Worm (Caenorhabditis elegans): ENCODE measurements around the gene K10B4.3.

The K10B4.3 gene

DNA sequence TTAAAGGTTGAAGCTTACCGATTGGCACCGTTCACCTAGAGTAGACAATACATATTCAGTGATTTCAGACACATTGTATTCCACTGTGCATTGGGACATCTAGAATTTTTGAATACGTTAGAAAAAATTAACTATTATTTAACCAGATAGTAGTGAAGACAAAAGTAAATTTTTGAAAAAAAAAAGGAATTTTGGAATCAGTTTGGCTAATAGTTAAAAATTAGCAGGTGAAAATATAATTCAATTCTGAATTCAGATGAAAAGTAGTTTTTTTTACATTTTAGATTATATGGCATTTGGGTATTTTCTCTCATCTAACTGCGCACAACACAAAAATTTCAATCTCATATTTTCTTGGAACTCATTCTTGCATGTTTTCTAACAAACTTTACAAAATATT lies 3.9 kb upstream of the K10B4.3 start, which contains the start of gene nmur-2:
TSS of gene nmur-2 (minus strand) at position 101 of the 400 bp plus-strand sequence.
- TF ChIP-seq cebp-2 (GFP tag; IDR thresholded peaks at IDR 0.05) (no peak), lsl-1 (GFP tag; optimal IDR thresholded peaks at IDR 0.05) (no peak), ekl-4 (GFP tag; IDR thresholded peaks at IDR 0.05) (no peak), D2030.7 (GFP tag; IDR thresholded peaks at IDR 0.05) (no peak), nfya-1 (tag; optimal IDR thresholded peaks at IDR 0.05; ENCODE audit: borderline replicate concordance, insufficient read depth) (no peak), sptf-2 (GFP tag; optimal IDR thresholded peaks at IDR 0.05) (no peak), let-526 (GFP tag; IDR thresholded peaks at IDR 0.05) (no peak), him-1 (tag; optimal IDR thresholded peaks at IDR 0.05) (no peak), snpc-3.4 (tag; optimal IDR thresholded peaks at IDR 0.05) (no peak), somi-1 (GFP tag; optimal IDR thresholded peaks at IDR 0.05) (no peak), nhr-120 (GFP tag; IDR thresholded peaks at IDR 0.05) (no peak), ets-4 (GFP tag; optimal IDR thresholded peaks at IDR 0.05) (no peak), aptf-2 (GFP tag; conservative IDR thresholded peaks at IDR 0.05) (no peak), zfh-2 (GFP tag; conservative IDR thresholded peaks at IDR 0.05) (no peak), repo-1 (tag; optimal IDR thresholded peaks at IDR 0.05) (no peak), B0336.3 (GFP tag; IDR thresholded peaks at IDR 0.05) (no peak), ztf-3 (GFP tag; optimal IDR thresholded peaks at IDR 0.05) (no peak), unc-62 (GFP tag; optimal IDR thresholded peaks at IDR 0.05) (no peak), xnd-1 (tag; optimal IDR thresholded peaks at IDR 0.05) (no peak)

DNA sequence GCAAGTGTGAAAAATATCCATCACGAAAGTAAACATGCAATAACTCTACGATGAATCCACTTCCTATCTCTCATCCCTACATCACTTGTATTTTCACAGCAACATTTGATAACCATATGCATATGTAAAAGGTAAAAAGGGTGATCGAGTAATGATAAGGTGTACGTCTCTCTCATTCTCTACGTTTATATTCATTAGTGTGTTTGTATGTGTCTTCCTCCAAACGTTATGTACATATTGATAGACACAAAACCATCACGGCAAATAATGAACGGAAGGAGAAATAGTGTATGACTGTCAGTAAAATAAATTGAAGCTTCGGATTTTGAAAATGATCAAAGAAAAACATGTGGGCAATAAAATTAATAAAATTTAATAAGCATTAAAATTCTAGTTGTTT lies 1.5 kb upstream of the K10B4.3 start:
- no peak for TF ChIP-seq nhr-179 (tag; optimal IDR thresholded peaks at IDR 0.05)
- peak; percentile 65 for TF ChIP-seq nhr-80 (tag; optimal IDR thresholded peaks at IDR 0.05)

DNA sequence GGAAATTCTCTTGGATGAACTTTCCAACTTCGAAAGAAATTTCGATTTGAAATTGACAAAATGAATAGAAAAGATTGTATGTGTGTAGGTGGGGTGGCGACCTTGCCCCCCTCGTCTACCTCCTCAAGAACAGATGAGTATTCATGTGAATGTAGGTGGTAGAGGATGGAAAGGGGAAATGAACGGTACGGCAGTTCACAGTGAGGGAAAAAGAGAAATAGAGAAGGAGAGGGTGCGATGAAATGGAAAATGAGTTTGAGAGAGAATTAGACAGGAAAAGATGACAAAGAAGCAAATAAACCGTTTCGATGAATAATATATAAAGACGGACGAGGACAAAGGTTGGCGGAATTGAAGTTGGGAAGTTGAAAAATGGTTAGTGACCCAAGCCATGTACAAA lies 987 bp upstream of the K10B4.3 start:
- TF ChIP-seq gei-17 (GFP tag; optimal IDR thresholded peaks at IDR 0.05) (no peak), hmg-1.2 (GFP tag; IDR thresholded peaks at IDR 0.05) (peak; percentile 33; the same call in 1 of the 2 replicates), ztf-22 (GFP tag; optimal IDR thresholded peaks at IDR 0.05) (no peak), hsf-1 (GFP tag; IDR thresholded peaks at IDR 0.05) (no peak)

DNA sequence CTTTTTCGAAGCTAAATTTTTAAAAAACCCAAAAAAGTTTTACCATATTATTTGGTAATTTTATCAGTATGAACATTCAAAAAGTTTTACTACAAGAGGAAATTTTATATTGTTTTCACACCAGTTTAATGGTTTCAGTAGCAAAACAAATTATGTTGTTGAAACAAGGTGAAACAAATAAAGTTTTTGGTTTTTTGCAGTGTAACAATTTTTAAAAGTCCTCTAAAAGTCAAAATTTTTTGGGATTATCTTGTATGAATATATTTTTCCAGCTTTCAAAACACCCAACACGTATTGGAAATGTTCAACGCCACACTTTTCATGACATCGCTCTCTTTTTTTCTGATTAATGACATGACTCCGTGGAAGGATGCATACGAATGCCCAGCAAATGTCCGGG lies 4.1 kb downstream of the K10B4.3 start, which contains the start of gene srt-54:
TSS of gene srt-54 (plus strand) at position 301 of the 400 bp plus-strand sequence.
- TF ChIP-seq attf-5 (GFP tag; optimal IDR thresholded peaks at IDR 0.05) (no peak), ceh-27 (GFP tag; optimal IDR thresholded peaks at IDR 0.05) (no peak), nfya-2 (GFP tag; IDR thresholded peaks at IDR 0.05) (no peak), rcor-1 (GFP tag; IDR thresholded peaks at IDR 0.05) (no peak), egl-44 (GFP tag; IDR thresholded peaks at IDR 0.05) (no peak), attf-6 (GFP tag; IDR thresholded peaks at IDR 0.05) (no peak), tlf-1 (GFP tag; optimal IDR thresholded peaks at IDR 0.05) (no peak), xnd-1 (tag; optimal IDR thresholded peaks at IDR 0.05) (no peak), chd-7 (tag; optimal IDR thresholded peaks at IDR 0.05) (no peak), ztf-22 (GFP tag; optimal IDR thresholded peaks at IDR 0.05) (no peak)

DNA sequence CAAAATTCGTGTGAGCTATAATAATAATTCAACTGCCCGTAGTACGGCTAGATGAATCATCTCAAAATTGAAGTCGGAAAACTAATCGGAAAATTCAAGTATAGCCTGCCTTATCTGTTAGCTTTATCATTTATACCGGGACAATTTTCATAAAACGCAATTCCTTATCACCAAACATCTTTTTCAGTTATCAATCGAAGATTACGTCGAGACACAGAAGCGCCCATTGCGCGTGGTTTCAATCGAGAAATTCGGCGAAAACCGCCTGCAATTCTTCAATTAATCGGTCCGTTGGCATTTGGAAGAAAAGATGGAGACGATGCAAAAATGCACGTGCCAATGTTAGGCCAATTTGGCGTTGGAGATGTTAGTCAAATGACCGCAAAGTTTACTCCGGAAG lies 8.8 kb downstream of the K10B4.3 start:
- no peak for TF ChIP-seq ztf-26 (tag; optimal IDR thresholded peaks at IDR 0.05)
- no peak for TF ChIP-seq egl-44 (GFP tag; IDR thresholded peaks at IDR 0.05)
- no peak for TF ChIP-seq sdz-38 (tag; optimal IDR thresholded peaks at IDR 0.05)
- TF ChIP-seq repo-1 (tag; optimal IDR thresholded peaks at IDR 0.05), result no peak
- no peak for TF ChIP-seq mxl-1 (tag; optimal IDR thresholded peaks at IDR 0.05)
- no peak for TF ChIP-seq K12H6.12 (tag; optimal IDR thresholded peaks at IDR 0.05)
- no peak for TF ChIP-seq Y95B8A.8 (GFP tag; IDR thresholded peaks at IDR 0.05)
- no peak for TF ChIP-seq ceh-100 (GFP tag; IDR thresholded peaks at IDR 0.05)
- TF ChIP-seq bed-2 (GFP tag; IDR thresholded peaks at IDR 0.05), result no peak
- TF ChIP-seq K11D2.4 (GFP tag; IDR thresholded peaks at IDR 0.05), result no peak
- TF ChIP-seq B0336.3 (GFP tag; IDR thresholded peaks at IDR 0.05), result no peak
- TF ChIP-seq ztf-25 (GFP tag; IDR thresholded peaks at IDR 0.05), result no peak
- TF ChIP-seq nhr-179 (tag; optimal IDR thresholded peaks at IDR 0.05), result no peak
- no peak for TF ChIP-seq unc-62 (GFP tag; optimal IDR thresholded peaks at IDR 0.05)
- no peak for TF ChIP-seq nfya-1 (tag; optimal IDR thresholded peaks at IDR 0.05; ENCODE audit: borderline replicate concordance, insufficient read depth)
- TF ChIP-seq zfh-2 (GFP tag; conservative IDR thresholded peaks at IDR 0.05), result no peak
- TF ChIP-seq F55B11.4 (tag; optimal IDR thresholded peaks at IDR 0.05; ENCODE audit: borderline replicate concordance, insufficient read depth), result no peak
